Worm (Caenorhabditis elegans) whole organism, L1 larva: ENCODE measurements around the gene fbxa-22.

Source experiments
- aly-2 ChIP-seq: fragments of 150-350 bp; optimal IDR thresholded peaks from 2 replicates; lab custom pipeline; 2014; ENCODE audit warnings: missing biosample characterization, missing genetic modification characterization
- ama-1 ChIP-seq: fragments of 150-350 bp; optimal IDR thresholded peaks from 2 replicates; lab custom pipeline; 2014
- dpl-1 ChIP-seq, 3 experiments: fragments of 150-350 bp in 2 of 3; sonication (generic microtip) in 1 of 3; optimal IDR thresholded peaks; 2 replicates each; lab custom pipeline; 2014 to 2017; ENCODE audit warnings: missing biosample characterization in 3 of 3, missing genetic modification characterization in 3 of 3, missing genetic modification reagents in 3 of 3
- fkh-4 ChIP-seq: sonication (generic microtip); optimal IDR thresholded peaks from 2 replicates; lab custom pipeline; 2016; ENCODE audit warnings: missing compliant biosample characterization, missing genetic modification characterization, borderline replicate concordance
- lin-15B ChIP-seq: fragments of 150-350 bp; sonication (generic microtip); optimal IDR thresholded peaks from 3 replicates; lab custom pipeline; 2014; ENCODE audit warnings: missing biosample characterization, missing genetic modification characterization
- lin-39 ChIP-seq: fragments of 150-350 bp; optimal IDR thresholded peaks from 2 replicates; lab custom pipeline; 2014; ENCODE audit warnings: missing biosample characterization, missing genetic modification reagents, missing genetic modification characterization
- nhr-11 ChIP-seq: fragments of 150-350 bp; optimal IDR thresholded peaks from 2 replicates; lab custom pipeline; 2014; ENCODE audit warnings: missing biosample characterization, missing genetic modification characterization
- nhr-237 ChIP-seq: fragments of 150-350 bp; optimal IDR thresholded peaks from 2 replicates; lab custom pipeline; 2014; ENCODE audit warnings: missing biosample characterization, missing genetic modification characterization
- nhr-85 ChIP-seq: sonication (generic microtip); peaks from one replicate; lab custom pipeline; 2016; ENCODE audit warnings: missing genetic modification characterization, inconsistent platforms, missing compliant biosample characterization
- snpc-4 ChIP-seq: fragments of 150-350 bp; optimal IDR thresholded peaks from 2 replicates; lab custom pipeline; 2014; ENCODE audit warnings: missing biosample characterization, missing genetic modification characterization
- unc-62 ChIP-seq: fragments of 150-350 bp; optimal IDR thresholded peaks from 2 replicates; lab custom pipeline; 2014; ENCODE audit warnings: missing biosample characterization, missing genetic modification reagents, missing genetic modification characterization
- ztf-11 ChIP-seq, 2 experiments: sonication (generic microtip); optimal IDR thresholded peaks; 2 replicates each; lab custom pipeline; 2016 to 2017; ENCODE audit warnings: missing genetic modification characterization in 2 of 2, missing biosample characterization in 1 of 2, missing compliant biosample characterization in 1 of 2

- TF ChIP-seq nhr-11 = no peak
- TF ChIP-seq unc-62 (GFP tag; lab: Kevin White, UChicago) = no peak
- no peak for TF ChIP-seq fkh-4
- TF ChIP-seq dpl-1 (GFP tag; optimal IDR thresholded peaks at IDR 0.05; lab: Kevin White, UChicago) = no peak
- TF ChIP-seq lin-39 (tag; lab: Kevin White, UChicago) = no peak
- TF ChIP-seq lin-15B (tag; lab: Kevin White, UChicago) = no peak
- no peak for TF ChIP-seq ztf-11 (tag; optimal IDR thresholded peaks at IDR 0.05; lab: Kevin White, UChicago)
- TF ChIP-seq aly-2 (tag; lab: Kevin White, UChicago) = no peak
- TF ChIP-seq ama-1 (lab: Kevin White, UChicago) = no peak
- TF ChIP-seq snpc-4 (tag; lab: Kevin White, UChicago) = no peak
- no peak for TF ChIP-seq nhr-237 (tag; lab: Kevin White, UChicago)
- TF ChIP-seq nhr-85 (tag; lab: Kevin White, UChicago) = no peak
Measured at ce11 chrIII:901148-901547, 37.5 kb upstream of the fbxa-22 start, which contains the start of gene sucl-2.
